Fruit fly (Drosophila melanogaster): Measurements from ENCODE around the gene CG15059.

CG15059 gene

DNA sequence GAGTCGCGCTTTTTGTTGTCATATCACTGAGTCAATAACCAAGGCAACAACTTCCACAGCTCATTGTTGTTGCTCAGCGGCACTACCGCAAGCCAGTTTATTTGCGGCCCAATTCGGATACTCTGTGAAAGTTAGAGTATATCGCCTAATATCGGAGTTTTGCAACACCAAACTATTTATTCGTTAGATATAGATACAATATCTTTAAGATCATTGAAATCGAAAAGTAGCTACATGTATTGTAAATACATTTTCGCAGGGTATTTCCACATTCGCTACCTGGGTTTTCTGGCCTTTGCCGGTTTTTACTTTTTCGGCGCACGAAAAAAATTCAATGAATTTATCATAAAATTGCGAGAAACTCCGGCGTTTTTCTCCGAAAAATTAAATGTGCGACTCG lies 34.7 kb upstream of the CG15059 start (continued):
- TF ChIP-seq Scr (GFP tag; IDR thresholded peaks at IDR 0.05; ENCODE audit: partially characterized antibody) (no peak), CG9727 (GFP tag; optimal IDR thresholded peaks at IDR 0.05) (peak; percentile 62), amos (GFP tag; IDR thresholded peaks at IDR 0.05; ENCODE audit: partially characterized antibody) (no peak), Nf-YA (GFP tag; IDR thresholded peaks at IDR 0.05) (no peak), phol (tag; optimal IDR thresholded peaks at IDR 0.05) (peak; percentile 61), Hr3 (GFP tag; optimal IDR thresholded peaks at IDR 0.05) (peak; percentile 61), CG7357 (GFP tag; IDR thresholded peaks at IDR 0.05) (peak; percentile 46; the same call in 1 of the 3 replicates), CG12299 (tag; optimal IDR thresholded peaks at IDR 0.05) (no peak), CG6765 (GFP tag; optimal IDR thresholded peaks at IDR 0.05) (peak; percentile 22), tio (GFP tag; optimal IDR thresholded peaks at IDR 0.05) (peak; percentile 14), Chrac-16 (GFP tag; optimal IDR thresholded peaks at IDR 0.05) (peak; percentile 44), Xbp1 (GFP tag; optimal IDR thresholded peaks at IDR 0.05) (peak; percentile 65), CG18262 (tag; optimal IDR thresholded peaks at IDR 0.05) (peak; percentile 61), pum (GFP tag; optimal IDR thresholded peaks at IDR 0.05) (peak; percentile 45), CG2116 (GFP tag; optimal IDR thresholded peaks at IDR 0.05) (no peak), Hmx (GFP tag; optimal IDR thresholded peaks at IDR 0.05) (no peak), bsh (GFP tag; optimal IDR thresholded peaks at IDR 0.05) (peak in 1 of 2 experiments; percentile 56), abd-A (tag; optimal IDR thresholded peaks at IDR 0.05) (no peak), CG15514 (GFP tag; optimal IDR thresholded peaks at IDR 0.05) (peak; percentile 43), CG12744 (GFP tag; optimal IDR thresholded peaks at IDR 0.05) (peak; percentile 33), CG4707 (GFP tag; optimal IDR thresholded peaks at IDR 0.05) (no peak), Poxn (GFP tag; IDR thresholded peaks at IDR 0.05) (no peak), CG13424 (tag; optimal IDR thresholded peaks at IDR 0.05) (peak; percentile 75), CG3065 (GFP tag; optimal IDR thresholded peaks at IDR 0.05) (no peak), lab (GFP tag; optimal IDR thresholded peaks at IDR 0.05) (peak; percentile 85), chinmo (GFP tag; IDR thresholded peaks at IDR 0.05; ENCODE audit: partially characterized antibody) (no peak), jumu (GFP tag; optimal IDR thresholded peaks at IDR 0.05) (peak; percentile 47), TFAM (GFP tag; optimal IDR thresholded peaks at IDR 0.05) (no peak), CG4854 (GFP tag; optimal IDR thresholded peaks at IDR 0.05) (peak; percentile 40), Med (GFP tag) (peak; percentile 97), bbx (GFP tag; IDR thresholded peaks at IDR 0.05; ENCODE audit: partially characterized antibody) (no peak), her (GFP tag; optimal IDR thresholded peaks at IDR 0.05) (peak; percentile 30), ap (GFP tag; IDR thresholded peaks at IDR 0.05) (peak; percentile 66), disco-r (GFP tag; optimal IDR thresholded peaks at IDR 0.05) (peak; percentile 28), Rx (GFP tag; IDR thresholded peaks at IDR 0.05) (peak; percentile 53), CG8290 (GFP tag; optimal IDR thresholded peaks at IDR 0.05) (no peak), CG8290 (tag; optimal IDR thresholded peaks at IDR 0.05) (peak in 1 of 2 experiments; percentile 90), CG8388 (GFP tag; optimal IDR thresholded peaks at IDR 0.05) (peak; percentile 37), CG11247 (GFP tag; IDR thresholded peaks at IDR 0.05) (peak; percentile 81), Blimp-1 (GFP tag; optimal IDR thresholded peaks at IDR 0.05) (peak; percentile 47), Hr39 (optimal IDR thresholded peaks at IDR 0.05) (no peak), caup (GFP tag; optimal IDR thresholded peaks at IDR 0.05; ENCODE audit: severe bottlenecking) (peak; percentile 78), CG32767 (GFP tag; IDR thresholded peaks at IDR 0.05) (peak; percentile 52), CG5245 (GFP tag; optimal IDR thresholded peaks at IDR 0.05) (peak; percentile 33), CG42726 (GFP tag; IDR thresholded peaks at IDR 0.05; ENCODE audit: partially characterized antibody) (no peak), hb (GFP tag; IDR thresholded peaks at IDR 0.05; ENCODE audit: partially characterized antibody) (no peak), CG30403 (GFP tag; optimal IDR thresholded peaks at IDR 0.05) (peak; percentile 66), CG17385 (GFP tag; optimal IDR thresholded peaks at IDR 0.05) (peak; percentile 64), CG3407 (GFP tag; optimal IDR thresholded peaks at IDR 0.05) (no peak), pita (GFP tag; optimal IDR thresholded peaks at IDR 0.05) (no peak), CTCF (GFP tag; optimal IDR thresholded peaks at IDR 0.05) (no peak)

Measured in whole organism, embryonic.